Worm (Caenorhabditis elegans) whole organism, young adult: ENCODE results near the gene clec-21.
A peak's percentile ranks its signal among the peaks of the same experiment; 100 is the strongest.

ENCODE experiments used
- B0035.1 ChIP-seq: sonication (generic microtip); optimal IDR thresholded peaks from 2 replicates; lab custom pipeline; 2016; ENCODE audit warnings: missing genetic modification characterization, mild to moderate bottlenecking, missing compliant biosample characterization, missing genotype, missing genetic modification reagents
- B0261.1 ChIP-seq: sonication (generic microtip); optimal IDR thresholded peaks from 2 replicates; lab custom pipeline; 2016; ENCODE audit warnings: mild to moderate bottlenecking, missing genetic modification characterization, moderate library complexity, missing compliant biosample characterization
- F22D6.2 ChIP-seq: sonication (generic microtip); optimal IDR thresholded peaks from 2 replicates; lab custom pipeline; 2016; ENCODE audit warnings: mild to moderate bottlenecking, missing genetic modification characterization, missing compliant biosample characterization
- F33H1.4 ChIP-seq: fragments of 200-800 bp; sonication (Bioruptor generic); IDR thresholded peaks from 2 replicates; pipeline ENCODE4 v1.3.6; 2022; ENCODE audit warnings: missing genetic modification reagents, missing genetic modification characterization, missing compliant biosample characterization
- F37B4.10 ChIP-seq: fragments of 200-800 bp; sonication (Bioruptor generic); IDR thresholded peaks from 2 replicates; pipeline ENCODE4 v1.3.6; 2022; ENCODE audit warnings: missing genetic modification characterization, missing compliant biosample characterization
- F52B5.7 ChIP-seq: sonication (generic microtip); optimal IDR thresholded peaks from 2 replicates; lab custom pipeline; 2016; ENCODE audit warnings: mild to moderate bottlenecking, missing genetic modification characterization, missing compliant biosample characterization
- F55B11.4 ChIP-seq: sonication (generic microtip); optimal IDR thresholded peaks from 2 replicates; lab custom pipeline; 2016; ENCODE audit warnings: missing compliant biosample characterization, missing genetic modification characterization, borderline replicate concordance; ENCODE audit not compliant: insufficient read depth
- K11D2.4 ChIP-seq: fragments of 200-800 bp; sonication (Bioruptor generic); IDR thresholded peaks from 2 replicates; pipeline ENCODE4 v1.3.6; 2022; ENCODE audit warnings: missing genetic modification reagents, missing genetic modification characterization, missing compliant biosample characterization
- K12H6.12 ChIP-seq: fragments of 200-800 bp; sonication (Bioruptor generic); optimal IDR thresholded peaks from 2 replicates; lab custom pipeline; 2018; ENCODE audit warnings: mild to moderate bottlenecking, missing genetic modification characterization, missing compliant biosample characterization
- Y53G8AR.9 ChIP-seq: fragments of 200-800 bp; sonication (Bioruptor generic); conservative IDR thresholded peaks from 2 replicates; pipeline ENCODE4 v1.3.6; 2022; ENCODE audit warnings: missing genetic modification reagents, missing genetic modification characterization, missing compliant biosample characterization
- ama-1 ChIP-seq, 3 experiments: fragments of 150-350 bp in 1 of 3; sonication (generic microtip) in 2 of 3; optimal IDR thresholded peaks; 2 replicates each; lab custom pipeline; 2014 to 2018; ENCODE audit warnings: missing biosample characterization in 2 of 3, missing genetic modification characterization in 2 of 3, missing genetic modification reagents in 2 of 3
- attf-5 ChIP-seq: fragments of 200-800 bp; sonication (Bioruptor generic); optimal IDR thresholded peaks from 2 replicates; lab custom pipeline; 2018; ENCODE audit warnings: mild to moderate bottlenecking, missing genetic modification characterization, missing compliant biosample characterization
- ccch-3 ChIP-seq: fragments of 200-800 bp; sonication (Bioruptor generic); optimal IDR thresholded peaks from 2 replicates; lab custom pipeline; 2018; ENCODE audit warnings: mild to moderate bottlenecking, missing genetic modification characterization, missing compliant biosample characterization
- chd-7 ChIP-seq: sonication (generic microtip); optimal IDR thresholded peaks from 2 replicates; lab custom pipeline; 2016; ENCODE audit warnings: mild to moderate bottlenecking, missing genetic modification characterization, moderate library complexity, missing compliant biosample characterization
- dox-1 ChIP-seq: fragments of 200-800 bp; sonication (Bioruptor generic); IDR thresholded peaks from 2 replicates; pipeline ENCODE4 v1.3.6; 2022; ENCODE audit warnings: missing genetic modification reagents, missing genetic modification characterization, missing compliant biosample characterization
- dpl-1 ChIP-seq: fragments of 150-350 bp; optimal IDR thresholded peaks from 2 replicates; lab custom pipeline; 2014; ENCODE audit warnings: missing biosample characterization, missing genetic modification reagents, missing genetic modification characterization
- egrh-3 ChIP-seq: fragments of 200-800 bp; sonication (Bioruptor generic); IDR thresholded peaks from 2 replicates; pipeline ENCODE4 v1.3.6; 2022; ENCODE audit warnings: missing genetic modification reagents, missing genetic modification characterization, missing compliant biosample characterization
- fkh-3 ChIP-seq: sonication (generic microtip); optimal IDR thresholded peaks from 2 replicates; lab custom pipeline; 2016; ENCODE audit warnings: mild to moderate bottlenecking, missing genetic modification characterization, missing compliant biosample characterization
- him-1 ChIP-seq: sonication (generic microtip); optimal IDR thresholded peaks from 2 replicates; lab custom pipeline; 2016; ENCODE audit warnings: missing genotype, missing genetic modification reagents, missing genetic modification characterization, missing compliant biosample characterization
- hlh-26 ChIP-seq: fragments of 200-800 bp; sonication (Bioruptor generic); conservative IDR thresholded peaks from 2 replicates; pipeline ENCODE4 v1.3.6; 2022; ENCODE audit warnings: missing genetic modification reagents, missing genetic modification characterization, missing compliant biosample characterization
- lag-1 ChIP-seq: fragments of 200-800 bp; sonication (Bioruptor generic); IDR thresholded peaks from 2 replicates; pipeline ENCODE4 v1.3.6; 2022; ENCODE audit warnings: missing genetic modification reagents, missing genetic modification characterization, missing compliant biosample characterization
- lin-26 ChIP-seq: fragments of 200-800 bp; sonication (Bioruptor generic); IDR thresholded peaks from 2 replicates; pipeline ENCODE4 v1.3.6; 2022; ENCODE audit warnings: missing genetic modification reagents, missing genetic modification characterization, missing compliant biosample characterization
- lin-35 ChIP-seq, 3 experiments: fragments of 150-350 bp in 2 of 3; sonication (generic microtip) in 1 of 3; optimal IDR thresholded peaks; 2 replicates each; lab custom pipeline; 2014 to 2018; ENCODE audit warnings: missing biosample characterization in 3 of 3, missing genetic modification characterization in 3 of 3, missing genetic modification reagents in 3 of 3
- lin-54 ChIP-seq: fragments of 200-800 bp; sonication (Bioruptor generic); optimal IDR thresholded peaks from 2 replicates; lab custom pipeline; 2018; ENCODE audit warnings: mild to moderate bottlenecking, missing genetic modification characterization, missing compliant biosample characterization
- lsl-1 ChIP-seq: fragments of 200-800 bp; sonication (Bioruptor generic); optimal IDR thresholded peaks from 2 replicates; lab custom pipeline; 2018; ENCODE audit warnings: mild to moderate bottlenecking, missing genetic modification characterization, moderate library complexity, missing compliant biosample characterization
- madf-3 ChIP-seq: fragments of 200-800 bp; sonication (Bioruptor generic); IDR thresholded peaks from 2 replicates; pipeline ENCODE4 v1.3.6; 2022; ENCODE audit warnings: missing genetic modification reagents, missing genetic modification characterization, missing compliant biosample characterization
- mel-28 ChIP-seq: sonication (generic microtip); optimal IDR thresholded peaks from 2 replicates; lab custom pipeline; 2016; ENCODE audit warnings: borderline replicate concordance, mild to moderate bottlenecking, missing genetic modification characterization, missing compliant biosample characterization
- mes-4 ChIP-seq: sonication (generic microtip); optimal IDR thresholded peaks from 2 replicates; lab custom pipeline; 2016; ENCODE audit warnings: missing genotype, missing genetic modification characterization, missing compliant biosample characterization
- nhr-179 ChIP-seq: sonication (generic microtip); optimal IDR thresholded peaks from 2 replicates; lab custom pipeline; 2016; ENCODE audit warnings: mild to moderate bottlenecking, missing genetic modification characterization, missing compliant biosample characterization
- nhr-80 ChIP-seq: sonication (generic microtip); optimal IDR thresholded peaks from 2 replicates; lab custom pipeline; 2016; ENCODE audit warnings: missing genetic modification characterization, missing compliant biosample characterization
- rcor-1 ChIP-seq: fragments of 200-800 bp; sonication (Bioruptor generic); IDR thresholded peaks from 2 replicates; pipeline ENCODE4 v1.3.6; 2022; ENCODE audit warnings: missing genetic modification reagents, missing genetic modification characterization, missing compliant biosample characterization
- rec-8 ChIP-seq, 2 experiments: sonication (generic microtip); optimal IDR thresholded peaks; 2 replicates each; lab custom pipeline; 2016; ENCODE audit warnings: mild to moderate bottlenecking in 2 of 2, missing genetic modification characterization in 2 of 2, missing genetic modification reagents in 2 of 2, missing genotype in 2 of 2, missing biosample characterization in 1 of 2, missing compliant biosample characterization in 1 of 2, moderate library complexity in 1 of 2
- snpc-1.1 ChIP-seq: sonication (generic microtip); optimal IDR thresholded peaks from 2 replicates; lab custom pipeline; 2017; ENCODE audit warnings: missing genetic modification characterization, mild to moderate bottlenecking, missing compliant biosample characterization, antibody characterized with exemption, moderate library complexity, missing genotype, missing genetic modification reagents; ENCODE audit not compliant: insufficient read depth
- snpc-1.3 ChIP-seq: sonication (generic microtip); optimal IDR thresholded peaks from 2 replicates; lab custom pipeline; 2017; ENCODE audit warnings: missing genetic modification characterization, mild to moderate bottlenecking, missing compliant biosample characterization, antibody characterized with exemption, moderate library complexity, missing genotype, missing genetic modification reagents; ENCODE audit not compliant: insufficient read depth
- snpc-3.4 ChIP-seq: sonication (generic microtip); optimal IDR thresholded peaks from 2 replicates; lab custom pipeline; 2017; ENCODE audit warnings: missing genetic modification characterization, mild to moderate bottlenecking, missing compliant biosample characterization, antibody characterized with exemption, moderate library complexity, missing genotype, missing genetic modification reagents
- somi-1 ChIP-seq: fragments of 200-800 bp; sonication (Bioruptor generic); optimal IDR thresholded peaks from 2 replicates; lab custom pipeline; 2018; ENCODE audit warnings: mild to moderate bottlenecking, missing genetic modification characterization, missing compliant biosample characterization
- sptf-2 ChIP-seq: fragments of 200-800 bp; sonication (Bioruptor generic); optimal IDR thresholded peaks from 2 replicates; lab custom pipeline; 2018; ENCODE audit warnings: mild to moderate bottlenecking, missing genetic modification characterization, missing compliant biosample characterization
- unc-130 ChIP-seq: sonication (generic microtip); optimal IDR thresholded peaks from 2 replicates; lab custom pipeline; 2016; ENCODE audit warnings: missing genetic modification reagents, missing genetic modification characterization, missing compliant biosample characterization
- ztf-28 ChIP-seq: fragments of 200-800 bp; sonication (Bioruptor generic); IDR thresholded peaks from 2 replicates; pipeline ENCODE4 v1.3.6; 2022; ENCODE audit warnings: missing genetic modification reagents, missing genetic modification characterization, missing compliant biosample characterization

The clec-21 gene

ce11 chrII:1579886-1580285 is 4.2 kb downstream of the clec-21 start, which contains the start of gene math-38:
Gene math-38 (minus strand): TSS chrII:1579986.
- no peak for TF ChIP-seq ztf-28 (GFP tag; lab: Robert Waterston, UW)
- TF ChIP-seq rec-8 (tag; optimal IDR thresholded peaks at IDR 0.05; lab: Kevin White, UChicago), result no peak
- no peak for TF ChIP-seq dpl-1 (GFP tag; lab: Kevin White, UChicago)
- peak; percentile 22 for TF ChIP-seq nhr-80 (tag; lab: Kevin White, UChicago)
- TF ChIP-seq snpc-3.4, result no peak

ce11 chrII:1576772-1577171 is 7.3 kb downstream of the clec-21 start:
- TF ChIP-seq nhr-80 (tag; lab: Kevin White, UChicago) (peak; percentile 72), B0035.1 (no peak), ccch-3 (no peak), dox-1 (GFP tag; lab: Robert Waterston, UW) (peak; percentile 38; the same call in 1 of the 2 replicates), K11D2.4 (GFP tag; lab: Robert Waterston, UW) (no peak), mes-4 (tag; lab: Kevin White, UChicago) (no peak), lsl-1 (GFP tag; lab: Kevin White, UChicago) (no peak), somi-1 (GFP tag; lab: Kevin White, UChicago) (no peak), F33H1.4 (GFP tag; lab: Robert Waterston, UW) (no peak), lin-35 (GFP tag; optimal IDR thresholded peaks at IDR 0.05; lab: Kevin White, UChicago) (no peak), mel-28 (tag; lab: Kevin White, UChicago) (no peak), rcor-1 (GFP tag; lab: Robert Waterston, UW) (no peak), unc-130 (GFP tag; lab: Kevin White, UChicago) (no peak), K12H6.12 (no peak), lag-1 (GFP tag; lab: Robert Waterston, UW) (no peak)

- TF ChIP-seq F52B5.7 (tag; lab: Kevin White, UChicago) (no peak), chd-7 (tag; lab: Kevin White, UChicago) (no peak), ama-1 (optimal IDR thresholded peaks at IDR 0.05; lab: Kevin White, UChicago) (no peak), ama-1 (GFP tag; optimal IDR thresholded peaks at IDR 0.05; lab: Kevin White, UChicago) (no peak), lin-26 (GFP tag; lab: Robert Waterston, UW) (no peak), B0261.1 (tag; lab: Kevin White, UChicago) (no peak), snpc-1.1 (tag; lab: Kevin White, UChicago) (no peak)
- TF ChIP-seq, all 124 proteins: peak for 0
These were observed 8.0 kb downstream of the clec-21 start, which contains the start of gene K05F6.10 for ce11 chrII:1576030-1576429. Gene K05F6.10 (minus strand): TSS chrII:1576130.

ce11 chrII:1571032-1571431 is 13.0 kb downstream of the clec-21 start, which contains the start of gene fbxb-46:
Gene fbxb-46 (minus strand): TSS chrII:1571132.
- no peak for TF ChIP-seq F37B4.10 (GFP tag; lab: Robert Waterston, UW)
- TF ChIP-seq him-1 (tag; lab: Kevin White, UChicago), result no peak
- no peak for TF ChIP-seq nhr-80 (tag; lab: Kevin White, UChicago)
- no peak for TF ChIP-seq attf-5
- no peak for TF ChIP-seq F55B11.4 (tag; lab: Kevin White, UChicago)
- no peak for TF ChIP-seq hlh-26 (GFP tag; lab: Robert Waterston, UW)
- no peak for TF ChIP-seq egrh-3
- TF ChIP-seq fkh-3, result no peak
- TF ChIP-seq sptf-2 (GFP tag; lab: Kevin White, UChicago), result no peak
- TF ChIP-seq Y53G8AR.9 (GFP tag; lab: Robert Waterston, UW), result no peak
- TF ChIP-seq nhr-179 (tag; lab: Kevin White, UChicago), result no peak
- no peak for TF ChIP-seq snpc-1.3 (tag; lab: Kevin White, UChicago)
- no peak for TF ChIP-seq lin-26 (GFP tag; lab: Robert Waterston, UW)
- TF ChIP-seq madf-3 (GFP tag; lab: Robert Waterston, UW), result no peak
- TF ChIP-seq F22D6.2 (tag; lab: Kevin White, UChicago), result no peak
- no peak for TF ChIP-seq lin-54 (GFP tag; lab: Kevin White, UChicago)
- TF ChIP-seq F52B5.7 (tag; lab: Kevin White, UChicago), result no peak
- no peak for TF ChIP-seq K12H6.12
- no peak for TF ChIP-seq dpl-1 (GFP tag; lab: Kevin White, UChicago)
- TF ChIP-seq, all 124 proteins: peak for 0
